Worm (Caenorhabditis elegans) whole organism, midembryonic: ENCODE measurements around the gene zhit-3.

Source experiments
- T22C8.4 ChIP-seq: fragments of 200-800 bp; sonication (Bioruptor generic); IDR thresholded peaks from 2 replicates; pipeline ENCODE4 v1.3.6; 2022; ENCODE audit warnings: missing genetic modification characterization, missing compliant biosample characterization
- cog-1 ChIP-seq: sonication (generic microtip); optimal IDR thresholded peaks from 2 replicates; lab custom pipeline; 2016; ENCODE audit warnings: missing genetic modification characterization, missing compliant biosample characterization
- flt-1 ChIP-seq: fragments of 200-800 bp; sonication (Bioruptor generic); IDR thresholded peaks from 2 replicates; pipeline ENCODE4 v1.3.6; 2022; ENCODE audit warnings: missing genetic modification characterization, missing compliant biosample characterization
- klf-2 ChIP-seq: fragments of 200-800 bp; sonication (Bioruptor generic); conservative IDR thresholded peaks from 2 replicates; pipeline ENCODE4 v1.3.6; 2022; ENCODE audit warnings: missing genetic modification reagents, missing genetic modification characterization, missing compliant biosample characterization
- med-1 ChIP-seq: sonication (generic microtip); optimal IDR thresholded peaks from 2 replicates; lab custom pipeline; 2017; ENCODE audit warnings: missing genetic modification characterization, mild to moderate bottlenecking, missing compliant biosample characterization, antibody characterized with exemption, missing genetic modification reagents; ENCODE audit not compliant: insufficient read depth
- ref-1 ChIP-seq: fragments of 200-800 bp; sonication (Bioruptor generic); conservative IDR thresholded peaks from 2 replicates; pipeline ENCODE4 v1.3.6; 2022; ENCODE audit warnings: missing genetic modification reagents, missing genetic modification characterization, missing compliant biosample characterization
- tab-1 ChIP-seq: fragments of 200-800 bp; sonication (Bioruptor generic); IDR thresholded peaks from 2 replicates; pipeline ENCODE4 v1.3.6; 2022; ENCODE audit warnings: missing genetic modification characterization, missing compliant biosample characterization
- ztf-23 ChIP-seq: fragments of 200-800 bp; sonication (Bioruptor generic); IDR thresholded peaks from 2 replicates; pipeline ENCODE4 v1.3.6; 2022; ENCODE audit warnings: missing genetic modification reagents, missing genetic modification characterization, missing compliant biosample characterization
- ztf-29 ChIP-seq: fragments of 200-800 bp; sonication (Bioruptor generic); IDR thresholded peaks from 2 replicates; pipeline ENCODE4 v1.3.6; 2022; ENCODE audit warnings: missing genetic modification reagents, missing genetic modification characterization, missing compliant biosample characterization

Gene zhit-3

DNA sequence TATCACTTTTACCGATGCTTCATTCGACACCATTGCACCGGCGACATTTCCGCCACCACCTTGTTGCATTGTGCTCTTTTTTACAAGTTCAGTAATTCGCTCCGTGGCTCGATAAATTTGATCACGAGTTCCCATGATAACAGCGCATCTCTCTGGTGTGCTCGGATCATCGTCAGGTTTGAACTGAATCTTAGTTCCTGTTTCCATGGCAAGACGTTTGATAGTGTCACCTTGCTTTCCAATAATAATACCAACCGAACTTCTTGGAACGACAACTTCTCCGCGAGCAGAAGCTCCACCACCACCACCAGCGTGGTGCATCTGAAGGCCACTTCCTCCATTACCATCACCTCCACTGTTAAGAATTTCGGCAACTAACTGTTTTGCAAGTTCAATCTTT is 25.2 kb upstream of the zhit-3 start:
- TF ChIP-seq ztf-23 (GFP tag; lab: Robert Waterston, UW) (no peak), med-1 (GFP tag; lab: Kevin White, UChicago) (no peak), ztf-29 (GFP tag; lab: Robert Waterston, UW) (no peak), cog-1 (tag; lab: Kevin White, UChicago) (no peak), klf-2 (no peak), ref-1 (GFP tag; lab: Robert Waterston, UW) (no peak), flt-1 (no peak), T22C8.4 (GFP tag; lab: Robert Waterston, UW) (no peak)

DNA sequence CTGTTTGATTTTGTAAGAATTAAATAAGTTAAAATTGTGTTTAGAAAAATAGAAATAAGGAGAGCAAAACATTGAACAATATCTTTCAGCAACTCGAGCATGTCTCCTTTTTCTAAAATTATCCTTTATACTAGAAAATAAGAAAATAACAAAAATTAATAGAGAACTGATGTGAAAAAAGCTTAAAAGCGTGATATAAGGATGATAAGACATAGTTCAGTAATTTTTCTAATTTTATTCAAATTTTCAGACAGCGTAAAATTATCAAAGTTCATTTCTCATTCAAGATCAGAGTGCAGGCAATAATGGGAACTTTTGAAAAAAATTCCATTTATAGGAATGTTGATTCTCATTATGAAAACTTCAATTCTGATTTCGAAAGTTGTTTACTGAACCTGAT is 21.4 kb upstream of the zhit-3 start, which contains the start of gene str-182:
TSS of gene str-182 (minus strand) at position 101 of the 400 bp plus-strand sequence.
- no peak for TF ChIP-seq klf-2
- TF ChIP-seq flt-1: no peak
- TF ChIP-seq T22C8.4 (GFP tag; lab: Robert Waterston, UW): no peak
- no peak for TF ChIP-seq med-1 (GFP tag; lab: Kevin White, UChicago)
- TF ChIP-seq ref-1 (GFP tag; lab: Robert Waterston, UW): no peak
- no peak for TF ChIP-seq ztf-23 (GFP tag; lab: Robert Waterston, UW)
- no peak for TF ChIP-seq cog-1 (tag; lab: Kevin White, UChicago)
- no peak for TF ChIP-seq ztf-29 (GFP tag; lab: Robert Waterston, UW)
- TF ChIP-seq tab-1 (GFP tag; lab: Robert Waterston, UW): no peak

DNA sequence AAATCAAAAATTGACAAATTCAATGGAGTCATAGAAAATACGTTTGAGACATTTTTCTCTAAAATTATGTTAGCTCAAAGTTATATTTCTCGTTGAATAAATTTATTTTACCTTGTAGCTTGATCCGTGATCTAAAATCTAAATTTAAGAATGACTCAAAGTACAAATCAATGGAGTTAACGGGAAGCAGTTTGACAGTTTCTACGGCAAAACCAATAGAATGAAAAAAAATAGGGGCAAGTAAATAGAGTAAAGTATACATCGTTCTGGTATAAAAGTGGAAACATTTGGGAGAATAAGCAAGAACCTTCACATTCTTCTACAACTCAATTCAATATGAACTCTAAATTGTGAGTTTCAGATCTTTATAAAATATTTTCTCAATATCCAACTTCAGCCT is 19.0 kb upstream of the zhit-3 start, which contains the start of gene fipr-6:
TSS of gene fipr-6 (plus strand) at position 301 of the 400 bp plus-strand sequence.
- no peak for TF ChIP-seq cog-1 (tag; lab: Kevin White, UChicago)
- no peak for TF ChIP-seq klf-2
- no peak for TF ChIP-seq ztf-23 (GFP tag; lab: Robert Waterston, UW)
- no peak for TF ChIP-seq ref-1 (GFP tag; lab: Robert Waterston, UW)
- TF ChIP-seq flt-1: no peak
- no peak for TF ChIP-seq tab-1 (GFP tag; lab: Robert Waterston, UW)
- TF ChIP-seq med-1 (GFP tag; lab: Kevin White, UChicago): no peak
- TF ChIP-seq T22C8.4 (GFP tag; lab: Robert Waterston, UW): no peak

DNA sequence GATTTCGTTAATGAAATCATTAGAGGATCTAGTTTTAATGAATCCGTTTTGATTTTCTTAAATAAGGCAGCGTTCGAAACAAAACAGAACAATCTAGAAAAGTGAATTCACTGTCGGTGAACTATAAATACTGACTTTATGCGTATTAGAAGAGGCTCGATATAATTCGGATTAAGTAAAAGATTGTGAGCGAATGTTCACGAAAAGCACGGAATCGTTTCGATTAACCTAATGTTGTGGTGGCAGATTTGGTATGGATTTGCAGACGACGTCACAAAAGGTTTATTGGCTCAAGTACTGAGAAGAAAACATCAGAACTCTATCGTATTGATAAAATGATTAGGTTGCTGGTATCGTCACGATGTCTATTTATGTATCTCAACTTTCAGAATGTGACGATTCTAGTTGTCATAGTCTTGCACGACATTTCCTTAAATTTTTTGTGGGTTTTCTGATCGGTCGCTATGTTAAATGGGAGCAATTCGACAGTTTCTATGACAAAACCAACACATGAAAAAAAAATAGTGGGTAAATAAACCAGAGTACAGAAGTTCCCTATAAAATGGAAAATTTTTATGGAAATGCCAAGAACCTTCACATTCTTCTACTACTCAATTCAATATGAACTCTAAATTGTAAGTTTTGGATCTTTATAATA is 17.4 kb upstream of the zhit-3 start, which contains the start of the genes pyt-1 and fipr-7:
TSS of gene pyt-1 (minus strand) at position 101 of the 658 bp plus-strand sequence.
TSS of gene fipr-7 (plus strand) at position 608 of the 658 bp plus-strand sequence.
- TF ChIP-seq ztf-23 (GFP tag; lab: Robert Waterston, UW): no peak
- no peak for TF ChIP-seq cog-1 (tag; lab: Kevin White, UChicago)
- TF ChIP-seq klf-2: no peak
- TF ChIP-seq ztf-29 (GFP tag; lab: Robert Waterston, UW): no peak
- TF ChIP-seq T22C8.4 (GFP tag; lab: Robert Waterston, UW): no peak
- TF ChIP-seq ref-1 (GFP tag; lab: Robert Waterston, UW): no peak
- TF ChIP-seq med-1 (GFP tag; lab: Kevin White, UChicago): no peak
- TF ChIP-seq flt-1: no peak
- TF ChIP-seq tab-1 (GFP tag; lab: Robert Waterston, UW): no peak

ce11 chrV:10228360-10228759 is 16.4 kb upstream of the zhit-3 start, which contains the start of gene fipr-4:
fipr-4 (minus strand) TSS chrV:10228460.
- TF ChIP-seq T22C8.4 (GFP tag; lab: Robert Waterston, UW) (no peak), ztf-29 (GFP tag; lab: Robert Waterston, UW) (no peak), flt-1 (no peak), med-1 (GFP tag; lab: Kevin White, UChicago) (no peak), cog-1 (tag; lab: Kevin White, UChicago) (no peak), klf-2 (no peak), ref-1 (GFP tag; lab: Robert Waterston, UW) (no peak), ztf-23 (GFP tag; lab: Robert Waterston, UW) (no peak), tab-1 (GFP tag; lab: Robert Waterston, UW) (no peak)

- no peak for TF ChIP-seq ref-1 (GFP tag; lab: Robert Waterston, UW)
- TF ChIP-seq flt-1: no peak
- TF ChIP-seq klf-2: no peak
- TF ChIP-seq T22C8.4 (GFP tag; lab: Robert Waterston, UW): no peak
- no peak for TF ChIP-seq tab-1 (GFP tag; lab: Robert Waterston, UW)
- TF ChIP-seq ztf-23 (GFP tag; lab: Robert Waterston, UW): no peak
- no peak for TF ChIP-seq ztf-29 (GFP tag; lab: Robert Waterston, UW)
- TF ChIP-seq cog-1 (tag; lab: Kevin White, UChicago): no peak
- no peak for TF ChIP-seq med-1 (GFP tag; lab: Kevin White, UChicago)
Observed at ce11 chrV:10227333-10227732, 15.4 kb upstream of the zhit-3 start, which contains the start of gene ttr-19. ttr-19 (minus strand) TSS chrV:10227433.

- no peak for TF ChIP-seq ztf-29 (GFP tag; lab: Robert Waterston, UW)
- no peak for TF ChIP-seq cog-1 (tag; lab: Kevin White, UChicago)
- TF ChIP-seq klf-2: no peak
- no peak for TF ChIP-seq flt-1
- no peak for TF ChIP-seq tab-1 (GFP tag; lab: Robert Waterston, UW)
Observed at ce11 chrV:10225610-10226009, 13.7 kb upstream of the zhit-3 start, which contains the start of gene daf-36. daf-36 (minus strand) TSS chrV:10225710.

DNA sequence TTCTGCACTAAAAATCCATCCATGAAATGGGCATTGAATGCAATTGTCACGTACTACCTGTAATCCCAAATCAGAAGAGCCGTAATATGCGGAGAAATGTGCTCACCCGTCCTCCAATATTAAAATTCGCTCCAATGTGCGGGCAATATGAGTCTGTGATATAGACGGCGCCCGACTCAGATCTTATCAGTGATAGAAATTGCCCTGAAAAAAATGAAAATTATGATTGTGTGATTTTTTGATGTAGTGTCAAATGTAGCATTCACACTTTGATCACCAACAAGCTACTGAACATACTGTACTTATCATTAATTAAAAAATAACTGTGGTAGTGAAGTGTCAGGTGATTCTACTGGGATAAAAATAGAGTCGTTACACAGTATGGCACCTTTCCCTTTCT is 12.7 kb upstream of the zhit-3 start:
- TF ChIP-seq T22C8.4 (GFP tag; lab: Robert Waterston, UW): no peak
- no peak for TF ChIP-seq cog-1 (tag; lab: Kevin White, UChicago)
- no peak for TF ChIP-seq ztf-23 (GFP tag; lab: Robert Waterston, UW)
- TF ChIP-seq flt-1: no peak
- TF ChIP-seq ref-1 (GFP tag; lab: Robert Waterston, UW): no peak
- no peak for TF ChIP-seq klf-2
- TF ChIP-seq med-1 (GFP tag; lab: Kevin White, UChicago): no peak

DNA sequence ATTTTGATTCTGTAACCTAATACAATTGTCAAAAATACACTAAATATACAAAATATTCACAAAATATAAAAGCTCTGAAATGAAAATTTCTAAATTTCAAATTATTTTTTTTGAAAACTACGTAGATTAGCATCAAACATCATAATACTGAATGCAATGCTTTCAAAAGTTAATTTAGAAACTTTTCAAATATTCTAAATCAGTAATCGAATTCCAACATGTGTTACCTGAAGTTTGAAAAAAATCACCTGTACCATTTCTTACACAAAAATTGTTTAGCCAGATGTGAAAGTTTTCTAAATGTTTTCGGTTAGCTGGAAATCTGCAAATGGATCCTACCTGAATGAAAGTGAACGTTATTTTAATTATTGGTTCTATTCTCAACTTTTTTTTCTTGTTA is 10.1 kb upstream of the zhit-3 start, which contains the start of gene C12D8.20:
TSS of gene C12D8.20 (plus strand) at position 301 of the 400 bp plus-strand sequence.
- TF ChIP-seq cog-1 (tag; lab: Kevin White, UChicago) (no peak), klf-2 (no peak), tab-1 (GFP tag; lab: Robert Waterston, UW) (no peak), ztf-29 (GFP tag; lab: Robert Waterston, UW) (no peak), ref-1 (GFP tag; lab: Robert Waterston, UW) (no peak), med-1 (GFP tag; lab: Kevin White, UChicago) (no peak)
